Fruit fly (Drosophila melanogaster): ENCODE measurements around the gene CAH4.

DNA sequence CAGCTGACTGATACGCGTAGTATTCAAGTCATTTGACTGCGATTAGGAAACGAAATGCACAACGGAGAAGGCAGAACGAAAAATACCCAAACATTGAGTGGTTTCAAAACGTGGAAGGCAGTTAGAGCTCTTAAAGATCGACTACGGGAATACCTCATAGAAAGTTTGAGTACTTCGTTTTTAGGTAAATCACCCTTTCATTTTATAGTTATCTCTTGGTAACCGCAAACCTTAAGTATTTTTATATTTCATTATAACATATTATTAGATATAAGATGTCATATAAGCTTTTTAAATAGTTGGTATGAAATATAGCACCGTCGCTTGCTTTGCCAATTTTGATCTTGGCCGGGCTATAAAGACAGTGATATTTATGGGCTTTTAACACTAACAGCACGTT, 12.2 kb downstream of the CAH4 start:
- TF ChIP-seq CG6792 (GFP tag; optimal IDR thresholded peaks at IDR 0.05): no peak
- no peak for TF ChIP-seq Eip93F (GFP tag; optimal IDR thresholded peaks at IDR 0.05)
- TF ChIP-seq Sox102F (GFP tag; optimal IDR thresholded peaks at IDR 0.05): no peak
- TF ChIP-seq spab (GFP tag; optimal IDR thresholded peaks at IDR 0.05): no peak
- TF ChIP-seq CG31627 (GFP tag; optimal IDR thresholded peaks at IDR 0.05): no peak
- TF ChIP-seq salr (GFP tag; optimal IDR thresholded peaks at IDR 0.05): no peak
- no peak for TF ChIP-seq CG10631 (GFP tag; optimal IDR thresholded peaks at IDR 0.05)
- no peak for TF ChIP-seq fd85E (GFP tag; optimal IDR thresholded peaks at IDR 0.05)
- no peak for TF ChIP-seq CG9139 (GFP tag; optimal IDR thresholded peaks at IDR 0.05)
- no peak for TF ChIP-seq fkh (GFP tag; optimal IDR thresholded peaks at IDR 0.05)
- TF ChIP-seq CG8119 (GFP tag; IDR thresholded peaks at IDR 0.05): no peak
- no peak for TF ChIP-seq CG6163 (GFP tag; IDR thresholded peaks at IDR 0.05)
- no peak for TF ChIP-seq Eip78C (GFP tag)
